Worm (Caenorhabditis elegans): ENCODE measurements around the gene lrpr-1.

The lrpr-1 gene

DNA sequence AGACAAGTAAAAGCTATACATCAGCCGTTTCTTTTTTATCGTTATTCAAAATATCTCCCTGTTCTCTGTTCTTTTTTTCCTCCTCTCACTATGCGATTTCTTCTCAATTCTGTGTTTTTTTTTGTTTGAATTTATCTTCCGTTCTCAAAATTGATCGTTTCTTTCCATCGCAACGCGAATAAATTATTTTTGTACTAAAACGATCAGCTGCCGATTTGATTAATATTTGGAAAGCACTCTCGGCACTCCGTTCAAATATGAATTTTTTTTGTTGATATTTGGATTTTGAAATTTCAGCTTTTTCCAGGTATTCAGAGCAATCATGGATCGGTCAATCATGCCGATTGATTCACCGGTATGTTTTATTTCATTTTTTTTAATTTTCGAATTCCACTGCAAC lies 25.5 kb upstream of the lrpr-1 start, which contains the start of gene pst-1:
Gene pst-1 (plus strand): TSS at position 301 of the 400 bp plus-strand sequence.
- no peak for TF ChIP-seq ces-1 (GFP tag; optimal IDR thresholded peaks at IDR 0.05)
- no peak for TF ChIP-seq Y75B8A.6 (GFP tag; IDR thresholded peaks at IDR 0.05)
- TF ChIP-seq lin-29 (GFP tag; IDR thresholded peaks at IDR 0.05) = no peak
- TF ChIP-seq lsy-2 (tag; optimal IDR thresholded peaks at IDR 0.05) = no peak
- TF ChIP-seq unc-39 (tag; optimal IDR thresholded peaks at IDR 0.05) = no peak
- no peak for TF ChIP-seq lin-39 (tag; optimal IDR thresholded peaks at IDR 0.05)
- TF ChIP-seq F37D6.2 (tag; optimal IDR thresholded peaks at IDR 0.05) = no peak
- no peak for TF ChIP-seq nhr-77 (tag; optimal IDR thresholded peaks at IDR 0.05)
- TF ChIP-seq nhr-48 (tag; optimal IDR thresholded peaks at IDR 0.05) = no peak
- TF ChIP-seq egl-27 (tag; optimal IDR thresholded peaks at IDR 0.05) = no peak
- no peak for TF ChIP-seq attf-4 (tag; optimal IDR thresholded peaks at IDR 0.05)
- TF ChIP-seq nhr-102 (tag; optimal IDR thresholded peaks at IDR 0.05) = no peak
- no peak for TF ChIP-seq hmg-1.1 (GFP tag; IDR thresholded peaks at IDR 0.05)
- TF ChIP-seq php-3 (GFP tag; IDR thresholded peaks at IDR 0.05) = no peak
- TF ChIP-seq nhr-10 (tag; optimal IDR thresholded peaks at IDR 0.05) = no peak
- TF ChIP-seq nhr-42 (GFP tag; IDR thresholded peaks at IDR 0.05) = no peak
- TF ChIP-seq fos-1 (tag; optimal IDR thresholded peaks at IDR 0.05) = no peak
- no peak for TF ChIP-seq lir-3 (tag; optimal IDR thresholded peaks at IDR 0.05)

DNA sequence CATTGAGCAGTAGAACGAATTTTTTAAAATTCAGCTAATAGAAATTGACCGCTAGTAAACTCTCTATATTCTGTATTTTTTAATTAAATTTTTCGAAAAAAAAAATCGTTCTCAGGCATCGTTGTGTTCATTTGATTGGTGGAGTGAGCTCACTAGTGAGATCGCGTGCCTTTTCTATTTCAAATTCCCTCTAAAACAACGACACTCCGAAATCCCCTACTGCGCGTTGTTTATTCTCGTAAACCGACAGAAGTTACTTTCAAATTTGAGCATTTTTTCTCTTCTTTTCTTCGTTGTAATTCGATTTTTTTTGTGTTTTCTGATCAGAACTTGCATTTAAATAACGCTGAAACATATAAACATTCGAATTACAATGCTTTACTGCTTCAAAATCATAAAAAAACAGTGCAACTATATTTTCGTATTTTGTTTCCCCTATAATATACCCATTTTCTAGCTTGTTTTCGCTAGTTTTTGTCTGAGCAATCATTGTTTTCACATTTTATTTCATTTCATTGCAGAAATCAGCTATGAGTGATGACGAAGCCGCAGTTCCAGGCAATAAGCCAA lies 21.9 kb upstream of the lrpr-1 start, which contains the start of gene syf-3:
Gene syf-3 (plus strand): TSS at position 520 of the 570 bp plus-strand sequence.
- TF ChIP-seq daf-19 (GFP tag; conservative IDR thresholded peaks at IDR 0.05) = no peak
- TF ChIP-seq lin-38 (GFP tag; IDR thresholded peaks at IDR 0.05) = no peak
- no peak for TF ChIP-seq ceh-44 (GFP tag; IDR thresholded peaks at IDR 0.05)
- no peak for TF ChIP-seq set-16 (GFP tag; IDR thresholded peaks at IDR 0.05)
- no peak for TF ChIP-seq R02D3.7 (tag; optimal IDR thresholded peaks at IDR 0.05)
- TF ChIP-seq ces-1 (GFP tag; optimal IDR thresholded peaks at IDR 0.05) = no peak
- TF ChIP-seq unc-39 (tag; optimal IDR thresholded peaks at IDR 0.05) = no peak
- no peak for TF ChIP-seq tra-1 (GFP tag; IDR thresholded peaks at IDR 0.05)
- TF ChIP-seq mep-1 (tag; optimal IDR thresholded peaks at IDR 0.05) = no peak
- TF ChIP-seq T20F7.1 (GFP tag; optimal IDR thresholded peaks at IDR 0.05) = peak; percentile 98
- TF ChIP-seq nhr-102 (tag; optimal IDR thresholded peaks at IDR 0.05) = no peak
- no peak for TF ChIP-seq daf-12 (tag; optimal IDR thresholded peaks at IDR 0.05)
- TF ChIP-seq tag-97 (GFP tag; IDR thresholded peaks at IDR 0.05) = no peak
- no peak for TF ChIP-seq mxl-3 (GFP tag; optimal IDR thresholded peaks at IDR 0.05)
- TF ChIP-seq D1046.2 (GFP tag; IDR thresholded peaks at IDR 0.05) = no peak
- no peak for TF ChIP-seq skn-1 (tag; optimal IDR thresholded peaks at IDR 0.05)
- no peak for TF ChIP-seq ceh-32 (tag; optimal IDR thresholded peaks at IDR 0.05; ENCODE audit: poor library complexity)
- no peak for TF ChIP-seq gei-8 (GFP tag; optimal IDR thresholded peaks at IDR 0.05)
- TF ChIP-seq ctbp-1 (GFP tag; IDR thresholded peaks at IDR 0.05) = no peak
- no peak for TF ChIP-seq nhr-48 (tag; optimal IDR thresholded peaks at IDR 0.05)
- peak; percentile 22 for TF ChIP-seq ztf-7 (tag; optimal IDR thresholded peaks at IDR 0.05)
- TF ChIP-seq ztf-11 (tag; optimal IDR thresholded peaks at IDR 0.05) = no peak
- TF ChIP-seq snpc-1.2 (GFP tag; IDR thresholded peaks at IDR 0.05) = no peak
- no peak for TF ChIP-seq ZK337.2 (GFP tag; IDR thresholded peaks at IDR 0.05)
- no peak for TF ChIP-seq F26F4.8 (GFP tag; conservative IDR thresholded peaks at IDR 0.05)
- TF ChIP-seq hif-1 (tag; optimal IDR thresholded peaks at IDR 0.05) = no peak
- no peak for TF ChIP-seq aly-2 (tag; optimal IDR thresholded peaks at IDR 0.05)
- peak; percentile 97 for TF ChIP-seq Y48G9A.11 (GFP tag; IDR thresholded peaks at IDR 0.05)
- TF ChIP-seq hlh-11 (tag; optimal IDR thresholded peaks at IDR 0.05) = no peak
- no peak for TF ChIP-seq madf-9 (GFP tag; conservative IDR thresholded peaks at IDR 0.05)
- TF ChIP-seq nhr-10 (tag; optimal IDR thresholded peaks at IDR 0.05) = no peak
- peak in 1 of 2 experiments; percentile 64 for TF ChIP-seq unc-62 (GFP tag; optimal IDR thresholded peaks at IDR 0.05 in 1 of 2)
- no peak for TF ChIP-seq unc-62 (tag; optimal IDR thresholded peaks at IDR 0.05)
- TF ChIP-seq T26A8.4 (GFP tag; IDR thresholded peaks at IDR 0.05) = no peak
- TF ChIP-seq mxl-2 (GFP tag; conservative IDR thresholded peaks at IDR 0.05) = no peak
- no peak for TF ChIP-seq nhr-28 (tag; optimal IDR thresholded peaks at IDR 0.05)
- TF ChIP-seq saeg-2 (GFP tag; IDR thresholded peaks at IDR 0.05) = no peak
- TF ChIP-seq F37D6.2 (tag; optimal IDR thresholded peaks at IDR 0.05) = no peak
- no peak for TF ChIP-seq lin-15B (tag; optimal IDR thresholded peaks at IDR 0.05)

All from whole organism, L4 larva.